Worm (Caenorhabditis elegans): ENCODE measurements around the gene msi-1.
A peak's percentile ranks its signal among the peaks of the same experiment; 100 is the strongest.

The msi-1 gene

ce11 chrIII:4018591-4019580 lies 42.7 kb upstream of the msi-1 start (continued):
- TF ChIP-seq ZK546.5 (tag; optimal IDR thresholded peaks at IDR 0.05) = no peak
- no peak for TF ChIP-seq sea-2 (GFP tag; optimal IDR thresholded peaks at IDR 0.05)
- TF ChIP-seq ztf-11 (tag; optimal IDR thresholded peaks at IDR 0.05) = no peak
- no peak for TF ChIP-seq lsy-12 (tag; optimal IDR thresholded peaks at IDR 0.05)
- TF ChIP-seq pqm-1 (tag; optimal IDR thresholded peaks at IDR 0.05) = peak; percentile 57
- no peak for TF ChIP-seq elt-3 (tag; optimal IDR thresholded peaks at IDR 0.05)
- no peak for TF ChIP-seq ceh-82 (tag; optimal IDR thresholded peaks at IDR 0.05)
- TF ChIP-seq fkh-2 (tag; optimal IDR thresholded peaks at IDR 0.05) = no peak
- TF ChIP-seq nhr-25 (tag; optimal IDR thresholded peaks at IDR 0.05) = peak; percentile 31
- no peak for TF ChIP-seq nhr-28 (tag; optimal IDR thresholded peaks at IDR 0.05)
- no peak for TF ChIP-seq ama-1 (optimal IDR thresholded peaks at IDR 0.05)
- no peak for TF ChIP-seq nhr-237 (tag; optimal IDR thresholded peaks at IDR 0.05)
- no peak for TF ChIP-seq nhr-76 (tag; optimal IDR thresholded peaks at IDR 0.05)

- peak; percentile 68 for TF ChIP-seq ceh-28 (tag; optimal IDR thresholded peaks at IDR 0.05)
- no peak for TF ChIP-seq nhr-43 (tag; optimal IDR thresholded peaks at IDR 0.05; ENCODE audit: poor library complexity, severe bottlenecking)
- TF ChIP-seq pha-4 (tag; optimal IDR thresholded peaks at IDR 0.05) = no peak
- TF ChIP-seq nhr-11 (tag; optimal IDR thresholded peaks at IDR 0.05) = peak; percentile 66
- peak in 1 of 3 experiments; percentile 59 for TF ChIP-seq elt-3 (tag; optimal IDR thresholded peaks at IDR 0.05)
- peak; percentile 47 for TF ChIP-seq lin-15B (tag; optimal IDR thresholded peaks at IDR 0.05)
- TF ChIP-seq daf-12 (tag; optimal IDR thresholded peaks at IDR 0.05) = no peak
- peak; percentile 7 for TF ChIP-seq unc-62 (GFP tag; optimal IDR thresholded peaks at IDR 0.05)
- TF ChIP-seq hmg-11 (tag; optimal IDR thresholded peaks at IDR 0.05) = peak; percentile 67
- no peak for TF ChIP-seq ztf-4 (tag; optimal IDR thresholded peaks at IDR 0.05)
- no peak for TF ChIP-seq ceh-9 (tag; optimal IDR thresholded peaks at IDR 0.05)
- peak; percentile 49 for TF ChIP-seq snpc-4 (tag; optimal IDR thresholded peaks at IDR 0.05)
- no peak for TF ChIP-seq nhr-77 (tag; optimal IDR thresholded peaks at IDR 0.05)
- TF ChIP-seq lin-39 (tag; optimal IDR thresholded peaks at IDR 0.05) = peak; percentile 94
- no peak for TF ChIP-seq egl-27 (tag; optimal IDR thresholded peaks at IDR 0.05)
- TF ChIP-seq nhr-237 (tag; optimal IDR thresholded peaks at IDR 0.05) = no peak
- no peak for TF ChIP-seq jun-1 (tag; optimal IDR thresholded peaks at IDR 0.05)
- peak; percentile 2 for TF ChIP-seq tbx-2 (tag; optimal IDR thresholded peaks at IDR 0.05)
- TF ChIP-seq nfya-1 (tag; optimal IDR thresholded peaks at IDR 0.05; ENCODE audit: insufficient read depth) = peak; percentile 85
- TF ChIP-seq egl-5 (tag; optimal IDR thresholded peaks at IDR 0.05) = no peak
- peak; percentile 63 for TF ChIP-seq sea-2 (GFP tag; optimal IDR thresholded peaks at IDR 0.05)
- TF ChIP-seq fkh-10 (GFP tag; optimal IDR thresholded peaks at IDR 0.05) = peak; percentile 63
- TF ChIP-seq nhr-76 (tag; optimal IDR thresholded peaks at IDR 0.05) = no peak
- TF ChIP-seq mdl-1 (tag; optimal IDR thresholded peaks at IDR 0.05) = no peak
- peak; percentile 25 for TF ChIP-seq R02D3.7 (tag; optimal IDR thresholded peaks at IDR 0.05)
- TF ChIP-seq ceh-82 (tag; optimal IDR thresholded peaks at IDR 0.05) = no peak
- TF ChIP-seq nhr-67 (tag; optimal IDR thresholded peaks at IDR 0.05) = no peak
- TF ChIP-seq elt-2 (tag; optimal IDR thresholded peaks at IDR 0.05) = no peak
- no peak for TF ChIP-seq skn-1 (tag; optimal IDR thresholded peaks at IDR 0.05)
- TF ChIP-seq ama-1 (optimal IDR thresholded peaks at IDR 0.05) = peak; percentile 70
- TF ChIP-seq unc-39 (tag; optimal IDR thresholded peaks at IDR 0.05) = no peak
- peak; percentile 22 for TF ChIP-seq nhr-23 (tag; optimal IDR thresholded peaks at IDR 0.05)
- TF ChIP-seq nhr-28 (tag; optimal IDR thresholded peaks at IDR 0.05) = no peak
- no peak for TF ChIP-seq pqm-1 (tag; optimal IDR thresholded peaks at IDR 0.05)
Measured at ce11 chrIII:4018095-4018498, 41.9 kb upstream of the msi-1 start.

- no peak for TF ChIP-seq pqm-1 (tag; optimal IDR thresholded peaks at IDR 0.05)
- TF ChIP-seq tbx-2 (tag; optimal IDR thresholded peaks at IDR 0.05) = no peak
- no peak for TF ChIP-seq jun-1 (tag; optimal IDR thresholded peaks at IDR 0.05)
- no peak for TF ChIP-seq nhr-12 (tag; optimal IDR thresholded peaks at IDR 0.05)
- no peak for TF ChIP-seq unc-62 (GFP tag; optimal IDR thresholded peaks at IDR 0.05)
- TF ChIP-seq ceh-16 (tag; optimal IDR thresholded peaks at IDR 0.05) = no peak
- TF ChIP-seq nfya-1 (tag; optimal IDR thresholded peaks at IDR 0.05; ENCODE audit: insufficient read depth) = no peak
- TF ChIP-seq elt-3 (tag; optimal IDR thresholded peaks at IDR 0.05) = no peak
- no peak for TF ChIP-seq nhr-25 (tag; optimal IDR thresholded peaks at IDR 0.05)
- TF ChIP-seq unc-39 (tag; optimal IDR thresholded peaks at IDR 0.05) = no peak
- TF ChIP-seq nhr-28 (tag; optimal IDR thresholded peaks at IDR 0.05) = no peak
- TF ChIP-seq elt-2 (tag; optimal IDR thresholded peaks at IDR 0.05) = no peak
- TF ChIP-seq aly-2 (tag; optimal IDR thresholded peaks at IDR 0.05) = no peak
- no peak for TF ChIP-seq elt-1 (tag; optimal IDR thresholded peaks at IDR 0.05)
- TF ChIP-seq ceh-9 (tag; optimal IDR thresholded peaks at IDR 0.05) = no peak
- no peak for TF ChIP-seq ama-1 (optimal IDR thresholded peaks at IDR 0.05)
- TF ChIP-seq fkh-10 (GFP tag; optimal IDR thresholded peaks at IDR 0.05) = no peak
- no peak for TF ChIP-seq lin-39 (tag; optimal IDR thresholded peaks at IDR 0.05)
- no peak for TF ChIP-seq egl-27 (tag; optimal IDR thresholded peaks at IDR 0.05)
- TF ChIP-seq fos-1 (tag; optimal IDR thresholded peaks at IDR 0.05) = no peak
Measured at ce11 chrIII:4017527-4017926, 41.3 kb upstream of the msi-1 start, which contains the start of gene tbb-2. Gene tbb-2, minus strand, starts transcription at chrIII:4017627.

Measured in whole organism, L3 larva.